Fruit fly (Drosophila melanogaster) whole organism, embryonic: ENCODE results near the gene SMC1.

Experiments used
- Ada2b ChIP-seq: fragments of 200-800 bp; sonication (Bioruptor generic); IDR thresholded peaks from 2 replicates; pipeline ENCODE4 v1.3.6; 2022; ENCODE audit warnings: missing biosample characterization, missing genetic modification characterization
- Atf6 ChIP-seq: fragments of 200-800 bp; sonication (Bioruptor generic); IDR thresholded peaks from 2 replicates; pipeline ENCODE4 v1.3.6; 2022; ENCODE audit warnings: missing biosample characterization, missing genetic modification characterization
- CG11093 ChIP-seq: fragments of 200-800 bp; sonication (Bioruptor generic); IDR thresholded peaks from 3 replicates; pipeline ENCODE4 v1.3.6; 2022; ENCODE audit warnings: missing biosample characterization, missing genetic modification characterization
- CG11696 ChIP-seq: fragments of 200-800 bp; sonication (Bioruptor generic); IDR thresholded peaks from 2 replicates; pipeline ENCODE4 v1.3.6; 2022; ENCODE audit warnings: missing biosample characterization, missing genetic modification characterization
- CG12104 ChIP-seq: fragments of 200-800 bp; sonication (Bioruptor generic); optimal IDR thresholded peaks from 3 replicates; lab custom pipeline; 2016; ENCODE audit warnings: missing biosample characterization, missing genetic modification characterization
- CG1233 ChIP-seq: fragments of 200-800 bp; sonication (Bioruptor generic); optimal IDR thresholded peaks from 4 replicates; lab custom pipeline; 2018; ENCODE audit warnings: missing biosample characterization, mild to moderate bottlenecking, missing genetic modification characterization
- CG12769 ChIP-seq: fragments of 200-800 bp; sonication (Bioruptor generic); optimal IDR thresholded peaks from 2 replicates; lab custom pipeline; 2019; ENCODE audit warnings: missing biosample characterization, mild to moderate bottlenecking, missing genetic modification characterization, moderate library complexity
- CG12942 ChIP-seq: fragments of 200-800 bp; sonication (Bioruptor generic); optimal IDR thresholded peaks from 3 replicates; lab custom pipeline; 2016; ENCODE audit warnings: missing biosample characterization, missing genetic modification characterization
- CG13296 ChIP-seq: fragments of 200-800 bp; sonication (Bioruptor generic); optimal IDR thresholded peaks from 3 replicates; lab custom pipeline; 2018; ENCODE audit warnings: missing biosample characterization, mild to moderate bottlenecking, missing genetic modification characterization
- CG15011 ChIP-seq: fragments of 200-800 bp; sonication (Bioruptor generic); optimal IDR thresholded peaks from 3 replicates; lab custom pipeline; 2018; ENCODE audit warnings: missing biosample characterization, mild to moderate bottlenecking, missing genetic modification characterization
- CG15479 ChIP-seq: fragments of 200-800 bp; sonication (Bioruptor generic); optimal IDR thresholded peaks from 3 replicates; lab custom pipeline; 2019; ENCODE audit warnings: missing biosample characterization, mild to moderate bottlenecking, missing genetic modification characterization, moderate library complexity
- CG1647 ChIP-seq: fragments of 200-800 bp; sonication (Bioruptor generic); optimal IDR thresholded peaks from 3 replicates; lab custom pipeline; 2016; ENCODE audit warnings: missing biosample characterization, missing genetic modification characterization
- CG17361 ChIP-seq: fragments of 200-800 bp; sonication (Bioruptor generic); IDR thresholded peaks from 3 replicates; pipeline ENCODE4 v1.3.6; 2022; ENCODE audit warnings: missing biosample characterization, missing genetic modification characterization
- CG1832 ChIP-seq: fragments of 200-800 bp; sonication (Bioruptor generic); optimal IDR thresholded peaks from 2 replicates; lab custom pipeline; 2017; ENCODE audit warnings: missing biosample characterization, mild to moderate bottlenecking, missing genetic modification characterization, inconsistent platforms
- CG2116 ChIP-seq: fragments of 200-800 bp; sonication (Bioruptor generic); optimal IDR thresholded peaks from 3 replicates; lab custom pipeline; 2018; ENCODE audit warnings: missing biosample characterization, mild to moderate bottlenecking, missing genetic modification characterization
- CG30403 ChIP-seq: fragments of 200-800 bp; sonication (Bioruptor generic); optimal IDR thresholded peaks from 3 replicates; lab custom pipeline; 2016; ENCODE audit warnings: missing biosample characterization, missing genetic modification characterization
- CG34422 ChIP-seq: fragments of 200-800 bp; sonication (Bioruptor generic); IDR thresholded peaks from 3 replicates; pipeline ENCODE4 v1.3.6; 2022; ENCODE audit warnings: missing biosample characterization, missing genetic modification characterization
- CG4360 ChIP-seq: fragments of 200-800 bp; sonication (Bioruptor generic); IDR thresholded peaks from 2 replicates; pipeline ENCODE4 v1.3.6; 2022; ENCODE audit warnings: missing biosample characterization, missing genetic modification characterization
- CG5245 ChIP-seq: fragments of 200-800 bp; sonication (Bioruptor generic); optimal IDR thresholded peaks from 3 replicates; lab custom pipeline; 2016; ENCODE audit warnings: missing biosample characterization, missing genetic modification characterization
- CG6689 ChIP-seq: fragments of 200-800 bp; sonication (Bioruptor generic); IDR thresholded peaks from 2 replicates; pipeline ENCODE4 v1.3.6; 2022; ENCODE audit warnings: missing biosample characterization, missing genetic modification characterization
- CG9876 ChIP-seq: fragments of 200-800 bp; sonication (Bioruptor generic); optimal IDR thresholded peaks from 2 replicates; lab custom pipeline; 2016; ENCODE audit warnings: missing biosample characterization, missing genetic modification characterization
- CTCF ChIP-seq: fragments of 200-800 bp; sonication (Bioruptor generic); optimal IDR thresholded peaks from 2 replicates; lab custom pipeline; 2017; ENCODE audit warnings: missing biosample characterization, mild to moderate bottlenecking, missing genetic modification characterization, moderate library complexity
- Chrac-16 ChIP-seq: fragments of 200-800 bp; sonication (Bioruptor generic); optimal IDR thresholded peaks from 3 replicates; lab custom pipeline; 2016; ENCODE audit warnings: missing biosample characterization, missing genetic modification characterization
- Dip2 ChIP-seq: fragments of 200-800 bp; sonication (Bioruptor generic); IDR thresholded peaks from 2 replicates; pipeline ENCODE4 v1.3.6; 2022; ENCODE audit warnings: missing biosample characterization, missing genetic modification characterization
- Dp ChIP-seq: fragments of 200-800 bp; sonication (Bioruptor generic); optimal IDR thresholded peaks from 2 replicates; lab custom pipeline; 2018; ENCODE audit warnings: missing biosample characterization, mild to moderate bottlenecking, missing genetic modification characterization, moderate library complexity
- Dref ChIP-seq: fragments of 200-800 bp; sonication (Bioruptor generic); IDR thresholded peaks from 2 replicates; pipeline ENCODE4 v1.3.6; 2022; ENCODE audit warnings: missing biosample characterization, missing genetic modification characterization
- Gug ChIP-seq: fragments of 200-800 bp; sonication (Bioruptor generic); IDR thresholded peaks from 4 replicates; pipeline ENCODE4 v1.3.6; 2022; ENCODE audit warnings: missing biosample characterization, missing genetic modification characterization
- HLHmδ ChIP-seq: fragments of 200-800 bp; sonication (Bioruptor generic); optimal IDR thresholded peaks from 2 replicates; lab custom pipeline; 2018; ENCODE audit warnings: missing biosample characterization, mild to moderate bottlenecking, missing genetic modification characterization, moderate library complexity
- Hey ChIP-seq: fragments of 200-800 bp; sonication (Bioruptor generic); optimal IDR thresholded peaks from 3 replicates; lab custom pipeline; 2018; ENCODE audit warnings: missing biosample characterization, mild to moderate bottlenecking, missing genetic modification characterization
- MESR4 ChIP-seq: fragments of 200-800 bp; sonication (Bioruptor generic); optimal IDR thresholded peaks from 2 replicates; lab custom pipeline; 2018; ENCODE audit warnings: missing biosample characterization, mild to moderate bottlenecking, missing genetic modification characterization, moderate library complexity
- Neu2 ChIP-seq: fragments of 200-800 bp; sonication (Bioruptor generic); optimal IDR thresholded peaks from 3 replicates; lab custom pipeline; 2016; ENCODE audit warnings: missing biosample characterization, missing genetic modification characterization, borderline replicate concordance
- Nf-YA ChIP-seq: fragments of 200-800 bp; sonication (Bioruptor generic); IDR thresholded peaks from 2 replicates; pipeline ENCODE4 v1.3.6; 2022; ENCODE audit warnings: missing biosample characterization, missing genetic modification characterization
- Nf-YC ChIP-seq: fragments of 200-800 bp; optimal IDR thresholded peaks from 3 replicates; lab custom pipeline; 2019; ENCODE audit warnings: missing biosample characterization, mild to moderate bottlenecking, missing genetic modification characterization, moderate library complexity
- Opbp ChIP-seq: fragments of 200-800 bp; sonication (Bioruptor generic); IDR thresholded peaks from 3 replicates; pipeline ENCODE4 v1.3.6; 2022; ENCODE audit warnings: missing biosample characterization, missing genetic modification characterization; ENCODE audit not compliant: partially characterized antibody
- PHDP ChIP-seq: fragments of 200-800 bp; sonication (Bioruptor generic); optimal IDR thresholded peaks from 3 replicates; lab custom pipeline; 2018; ENCODE audit warnings: missing biosample characterization, mild to moderate bottlenecking, missing genetic modification characterization, moderate library complexity
- Rx ChIP-seq: fragments of 200-800 bp; sonication (Bioruptor generic); IDR thresholded peaks from 2 replicates; pipeline ENCODE4 v1.3.6; 2022; ENCODE audit warnings: missing biosample characterization, missing genetic modification characterization
- Sry-δ ChIP-seq: fragments of 200-800 bp; sonication (Bioruptor generic); optimal IDR thresholded peaks from 2 replicates; lab custom pipeline; 2016; ENCODE audit warnings: missing biosample characterization, missing genetic modification characterization
- Taf1 ChIP-seq: fragments of 200-800 bp; sonication (Bioruptor generic); IDR thresholded peaks from 2 replicates; pipeline ENCODE4 v1.3.6; 2022; ENCODE audit warnings: missing biosample characterization, missing genetic modification characterization
- ab ChIP-seq: fragments of 200-800 bp; sonication (Bioruptor generic); optimal IDR thresholded peaks from 2 replicates; lab custom pipeline; 2016; ENCODE audit warnings: missing biosample characterization, missing genetic modification characterization
- amos ChIP-seq: fragments of 200-800 bp; sonication (Bioruptor generic); IDR thresholded peaks from 2 replicates; pipeline ENCODE4 v1.3.6; 2022; ENCODE audit warnings: missing biosample characterization, missing genetic modification characterization; ENCODE audit not compliant: partially characterized antibody
- dimm ChIP-seq: fragments of 200-800 bp; sonication (Bioruptor generic); IDR thresholded peaks from 2 replicates; pipeline ENCODE4 v1.3.6; 2022; ENCODE audit warnings: missing biosample characterization, missing genetic modification characterization
- gro ChIP-seq: fragments of 200-800 bp; sonication (Bioruptor generic); optimal IDR thresholded peaks from 2 replicates; lab custom pipeline; 2016; ENCODE audit warnings: missing biosample characterization, missing genetic modification characterization
- kah ChIP-seq: fragments of 200-800 bp; sonication (Bioruptor generic); optimal IDR thresholded peaks from 2 replicates; lab custom pipeline; 2018; ENCODE audit warnings: missing biosample characterization, mild to moderate bottlenecking, missing genetic modification characterization
- kni ChIP-seq: fragments of 200-800 bp; sonication (Bioruptor generic); optimal IDR thresholded peaks from 3 replicates; lab custom pipeline; 2017; ENCODE audit warnings: mild to moderate bottlenecking, missing biosample characterization, missing genetic modification reagents, missing genetic modification characterization
- nerfin-1 ChIP-seq: fragments of 200-800 bp; sonication (Bioruptor generic); optimal IDR thresholded peaks from 3 replicates; lab custom pipeline; 2019; ENCODE audit warnings: missing biosample characterization, mild to moderate bottlenecking, missing genetic modification characterization, moderate library complexity
- pb ChIP-seq: fragments of 200-800 bp; sonication (Bioruptor generic); optimal IDR thresholded peaks from 3 replicates; lab custom pipeline; 2016; ENCODE audit warnings: missing biosample characterization, missing genetic modification characterization
- pnt ChIP-seq: fragments of 200-800 bp; sonication (Bioruptor generic); optimal IDR thresholded peaks from 3 replicates; lab custom pipeline; 2016; ENCODE audit warnings: missing biosample characterization, missing genetic modification characterization
- pros ChIP-seq: fragments of 200-800 bp; sonication (Bioruptor generic); optimal IDR thresholded peaks from 3 replicates; lab custom pipeline; 2019; ENCODE audit warnings: missing biosample characterization, mild to moderate bottlenecking, missing genetic modification characterization, moderate library complexity
- repo ChIP-seq: fragments of 200-800 bp; sonication (Bioruptor generic); optimal IDR thresholded peaks from 2 replicates; lab custom pipeline; 2016; ENCODE audit warnings: missing biosample characterization, missing genetic modification characterization
- row ChIP-seq: fragments of 200-800 bp; sonication (Bioruptor generic); IDR thresholded peaks from 3 replicates; pipeline ENCODE4 v1.3.6; 2022; ENCODE audit warnings: missing biosample characterization, missing genetic modification characterization
- sr ChIP-seq: fragments of 200-800 bp; sonication (Bioruptor generic); IDR thresholded peaks from 3 replicates; pipeline ENCODE4 v1.3.6; 2022; ENCODE audit warnings: missing biosample characterization, missing genetic modification characterization
- stc ChIP-seq: fragments of 200-800 bp; sonication (Bioruptor generic); IDR thresholded peaks from 2 replicates; pipeline ENCODE4 v1.3.6; 2022; ENCODE audit warnings: missing biosample characterization, missing genetic modification characterization
- zfh1 ChIP-seq: fragments of 200-800 bp; sonication (Bioruptor generic); IDR thresholded peaks from 3 replicates; pipeline ENCODE4 v1.3.6; 2022; ENCODE audit warnings: missing biosample characterization, missing genetic modification characterization

Gene SMC1

DNA sequence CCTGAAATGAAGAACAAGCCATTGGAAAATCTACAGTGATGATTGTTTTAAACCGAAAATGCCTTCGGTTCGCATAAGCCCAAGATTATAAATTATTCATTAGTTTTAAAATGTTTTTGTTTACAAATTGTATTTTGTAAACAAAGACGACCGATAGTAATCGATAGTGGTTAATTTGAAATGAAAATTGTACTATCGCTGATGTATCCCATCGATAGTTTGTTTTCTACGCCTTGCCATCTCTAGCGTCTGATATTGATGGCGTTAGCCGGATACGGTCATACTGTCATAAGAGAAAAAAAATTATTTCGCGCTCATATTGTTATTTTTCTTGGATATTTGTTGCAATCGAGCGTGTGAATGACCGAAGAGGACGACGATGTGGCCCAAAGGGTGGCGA, at the start of gene SMC1 (continued):
- TF ChIP-seq MESR4 (GFP tag; lab: Kevin White, UChicago) = peak; percentile 86
- no peak for TF ChIP-seq Neu2
- TF ChIP-seq Gug (GFP tag; lab: Robert Waterston, UW) = peak; percentile 40; the same call in 1 of the 4 replicates
- TF ChIP-seq kni = no peak
- TF ChIP-seq CG12942 (GFP tag; lab: Kevin White, UChicago) = peak; percentile 9
- TF ChIP-seq CG1233 (GFP tag; lab: Kevin White, UChicago) = peak; percentile 14
- peak; percentile 89 for TF ChIP-seq row (GFP tag; lab: Robert Waterston, UW)
- TF ChIP-seq Taf1 (GFP tag; lab: Robert Waterston, UW) = no peak
- no peak for TF ChIP-seq CG15479
- no peak for TF ChIP-seq pb (GFP tag; lab: Kevin White, UChicago)
- TF ChIP-seq CG11093 (GFP tag; lab: Robert Waterston, UW) = no peak
- TF ChIP-seq PHDP (tag; lab: Kevin White, UChicago) = peak; percentile 26
- peak; percentile 66 for TF ChIP-seq Nf-YC
- TF ChIP-seq Dp (GFP tag; lab: Kevin White, UChicago) = peak; percentile 73
- no peak; the same call in 1 of the 2 replicates for TF ChIP-seq stc (GFP tag; lab: Robert Waterston, UW)
- no peak for TF ChIP-seq CG6689 (GFP tag; lab: Robert Waterston, UW)
- no peak for TF ChIP-seq CTCF (GFP tag; lab: Kevin White, UChicago)
- TF ChIP-seq Sry-δ (GFP tag; lab: Kevin White, UChicago) = peak; percentile 99
- peak; percentile 100 for TF ChIP-seq Opbp
- TF ChIP-seq pnt = no peak
- TF ChIP-seq CG17361 (GFP tag; lab: Robert Waterston, UW) = 0 out of 3 replicates have a peak, but pooled peaks have one; percentile 19
- TF ChIP-seq CG13296 (GFP tag; lab: Kevin White, UChicago) = peak; percentile 23
- TF ChIP-seq sr (GFP tag; lab: Robert Waterston, UW) = no peak
- TF ChIP-seq CG4360 (GFP tag; lab: Robert Waterston, UW) = no peak
- TF ChIP-seq CG12104 = no peak
- no peak for TF ChIP-seq Nf-YA (GFP tag; lab: Robert Waterston, UW)
- no peak for TF ChIP-seq repo (GFP tag; lab: Kevin White, UChicago)
- TF ChIP-seq CG34422 (GFP tag; lab: Robert Waterston, UW) = no peak; the same call in 2 of the 3 replicates
- no peak for TF ChIP-seq HLHmδ (GFP tag; lab: Kevin White, UChicago)
- no peak for TF ChIP-seq CG1832 (GFP tag; lab: Kevin White, UChicago)
- TF ChIP-seq Hey (tag; lab: Kevin White, UChicago) = no peak
- peak; percentile 96 for TF ChIP-seq Dref
- no peak for TF ChIP-seq Dip2 (GFP tag; lab: Robert Waterston, UW)
- TF ChIP-seq Ada2b (GFP tag; lab: Robert Waterston, UW) = no peak
- TF ChIP-seq gro = peak; percentile 85
- no peak for TF ChIP-seq Chrac-16 (GFP tag; lab: Kevin White, UChicago)
- no peak for TF ChIP-seq pros (GFP tag; lab: Kevin White, UChicago)
- no peak for TF ChIP-seq dimm (GFP tag; lab: Robert Waterston, UW)
- no peak for TF ChIP-seq CG5245
- TF ChIP-seq amos (GFP tag; lab: Robert Waterston, UW) = peak; percentile 100
- TF ChIP-seq CG11696 = no peak
- no peak for TF ChIP-seq zfh1 (GFP tag; lab: Robert Waterston, UW)
- peak; percentile 38; the same call in 1 of the 2 replicates for TF ChIP-seq Atf6 (GFP tag; lab: Robert Waterston, UW)
- peak; percentile 54 for TF ChIP-seq CG30403
- TF ChIP-seq CG12769 (tag; lab: Kevin White, UChicago) = peak; percentile 53
- TF ChIP-seq CG15011 (GFP tag; lab: Kevin White, UChicago) = no peak
- no peak for TF ChIP-seq kah (GFP tag; lab: Kevin White, UChicago)
- TF ChIP-seq ab (GFP tag; lab: Kevin White, UChicago) = no peak
- TF ChIP-seq CG1647 (GFP tag; lab: Kevin White, UChicago) = peak; percentile 25
- no peak for TF ChIP-seq Rx (GFP tag; lab: Robert Waterston, UW)
- TF ChIP-seq nerfin-1 (tag; lab: Kevin White, UChicago) = no peak
- TF ChIP-seq CG2116 (GFP tag; lab: Kevin White, UChicago) = peak; percentile 79
- TF ChIP-seq CG9876 (GFP tag; lab: Kevin White, UChicago) = peak; percentile 25
